Worm (Caenorhabditis elegans): ENCODE results near the gene ebax-1.

The ebax-1 gene

DNA sequence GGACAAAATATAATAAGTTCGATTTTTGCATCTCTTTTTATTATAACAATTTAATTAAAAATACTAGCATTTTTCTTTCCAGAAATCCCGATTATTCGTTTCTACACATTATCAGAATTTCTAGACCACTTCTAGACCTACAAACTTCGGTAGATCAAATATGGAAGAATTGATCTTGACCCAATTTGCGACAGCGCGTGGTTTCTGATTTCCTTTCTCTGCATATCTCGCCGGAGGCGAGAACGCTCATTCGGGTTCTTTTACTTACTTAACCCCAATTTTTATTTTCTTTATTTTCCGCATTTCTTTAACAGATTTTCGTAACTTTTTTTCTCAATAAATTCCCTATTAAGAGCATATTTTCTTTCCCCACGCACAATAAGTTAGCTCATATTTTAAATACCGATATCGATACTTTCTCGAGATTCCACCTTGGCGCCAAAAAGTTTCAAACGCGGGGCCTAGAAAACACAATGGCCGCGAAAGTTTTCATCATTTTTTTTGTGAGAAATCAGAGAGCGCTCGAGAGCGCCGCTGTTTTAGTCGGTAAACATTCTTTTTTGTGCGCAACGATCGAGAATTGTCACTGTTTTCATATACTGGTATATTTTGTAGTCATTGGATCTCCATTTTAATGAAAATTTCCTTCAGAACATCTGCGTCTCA lies 44.2 kb upstream of the ebax-1 start (continued):
- no peak for TF ChIP-seq ceh-44 (GFP tag; IDR thresholded peaks at IDR 0.05)

DNA sequence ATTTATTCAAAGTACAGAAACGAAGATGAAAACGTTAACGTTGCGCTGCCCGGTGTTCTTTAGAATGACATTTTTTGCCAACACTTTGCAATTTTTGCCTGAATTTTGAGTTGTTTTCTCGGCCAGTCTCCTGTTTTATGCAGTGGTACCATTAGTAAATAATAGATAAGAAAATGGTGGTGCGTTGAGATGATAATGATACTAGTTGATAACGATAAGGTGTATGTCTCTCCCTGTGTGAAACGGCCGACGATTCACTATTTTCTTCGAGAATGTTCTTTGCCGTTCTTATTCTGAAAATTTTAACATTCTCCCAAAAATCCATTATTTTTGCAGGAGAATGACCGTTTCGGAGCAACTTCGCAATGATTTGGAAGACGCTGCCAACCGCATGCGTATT lies 43.5 kb upstream of the ebax-1 start, which contains the start of gene tkt-1:
Gene tkt-1, plus strand, starts transcription at position 337 of the 400 bp plus-strand sequence.
- TF ChIP-seq hlh-30 (tag; optimal IDR thresholded peaks at IDR 0.05; ENCODE audit: insufficient read depth) (peak; percentile 21), nhr-48 (tag; optimal IDR thresholded peaks at IDR 0.05) (peak; percentile 25), php-3 (GFP tag; IDR thresholded peaks at IDR 0.05) (peak; percentile 19; the same call in 1 of the 2 replicates), nhr-77 (tag; optimal IDR thresholded peaks at IDR 0.05) (peak; percentile 25), Y48G9A.11 (GFP tag; IDR thresholded peaks at IDR 0.05) (no peak), daf-16 (GFP tag; optimal IDR thresholded peaks at IDR 0.05) (no peak), daf-16 (tag; optimal IDR thresholded peaks at IDR 0.05) (peak; percentile 94), lsy-2 (tag; optimal IDR thresholded peaks at IDR 0.05) (peak in 1 of 2 experiments; percentile 9), skn-1 (tag; optimal IDR thresholded peaks at IDR 0.05) (no peak), fos-1 (tag; optimal IDR thresholded peaks at IDR 0.05) (no peak), nhr-10 (tag; optimal IDR thresholded peaks at IDR 0.05) (peak; percentile 36), hlh-11 (tag; optimal IDR thresholded peaks at IDR 0.05) (peak; percentile 49), dmd-6 (GFP tag; IDR thresholded peaks at IDR 0.05) (peak; percentile 72), tag-97 (GFP tag; IDR thresholded peaks at IDR 0.05) (no peak), nhr-28 (tag; optimal IDR thresholded peaks at IDR 0.05) (peak; percentile 67), dve-1 (tag; optimal IDR thresholded peaks at IDR 0.05; ENCODE audit: insufficient read depth) (peak; percentile 52), ceh-20 (GFP tag; IDR thresholded peaks at IDR 0.05) (no peak), set-16 (GFP tag; IDR thresholded peaks at IDR 0.05) (no peak), T20F7.1 (GFP tag; optimal IDR thresholded peaks at IDR 0.05) (peak; percentile 14), dmd-9 (GFP tag; IDR thresholded peaks at IDR 0.05) (no peak), lin-13 (GFP tag; optimal IDR thresholded peaks at IDR 0.05) (peak; percentile 10), ces-1 (GFP tag; optimal IDR thresholded peaks at IDR 0.05) (no peak), zfp-2 (tag; optimal IDR thresholded peaks at IDR 0.05) (no peak), lin-38 (GFP tag; IDR thresholded peaks at IDR 0.05) (peak; percentile 23), mep-1 (tag; optimal IDR thresholded peaks at IDR 0.05) (peak; percentile 2), Y75B8A.6 (GFP tag; IDR thresholded peaks at IDR 0.05) (0 out of 2 replicates have a peak, but pooled peaks have one; percentile 41), lim-7 (GFP tag; IDR thresholded peaks at IDR 0.05) (no peak), tra-1 (GFP tag; IDR thresholded peaks at IDR 0.05) (0 out of 2 replicates have a peak, but pooled peaks have one; percentile 18), pqm-1 (tag; optimal IDR thresholded peaks at IDR 0.05) (peak; percentile 71), aly-2 (tag; optimal IDR thresholded peaks at IDR 0.05) (no peak), Y5F2A.4 (GFP tag; optimal IDR thresholded peaks at IDR 0.05) (no peak)

DNA sequence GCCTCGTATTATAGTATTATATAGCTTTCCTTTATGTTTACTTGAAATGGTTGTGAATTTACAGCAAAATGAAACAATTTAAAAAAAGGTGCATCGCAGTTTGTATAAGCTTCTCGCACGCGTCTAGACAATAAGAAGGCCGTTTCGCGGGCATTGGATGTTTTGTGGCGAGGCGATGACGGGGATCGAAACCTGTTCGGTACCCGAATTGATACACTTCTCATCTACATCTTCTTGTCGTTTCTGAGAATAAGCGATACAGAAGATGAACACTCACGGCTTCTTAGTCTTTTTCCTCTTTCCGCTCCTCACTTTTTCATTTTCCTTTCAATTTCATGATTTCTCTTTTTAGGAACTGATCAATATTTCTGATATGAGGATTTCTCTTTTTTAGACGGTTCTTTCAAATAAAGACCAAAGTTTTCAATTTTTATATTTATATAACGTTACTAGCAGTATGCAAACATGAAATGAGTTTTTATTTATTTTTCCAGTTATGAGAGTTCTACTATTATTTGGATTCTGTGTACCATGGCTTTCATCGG lies 41.0 kb upstream of the ebax-1 start, which contains the start of gene F01G10.10:
Gene F01G10.10, plus strand, starts transcription at position 495 of the 545 bp plus-strand sequence.
- TF ChIP-seq lir-3 (tag; optimal IDR thresholded peaks at IDR 0.05) (no peak), hlh-11 (tag; optimal IDR thresholded peaks at IDR 0.05) (peak; percentile 9), dve-1 (tag; optimal IDR thresholded peaks at IDR 0.05; ENCODE audit: insufficient read depth) (peak; percentile 6), aha-1 (tag) (peak; percentile 2), spr-1 (tag; optimal IDR thresholded peaks at IDR 0.05) (peak; percentile 5), zfp-3 (GFP tag; conservative IDR thresholded peaks at IDR 0.05) (peak; percentile 85; the same call in 1 of the 2 replicates), ceh-28 (tag; optimal IDR thresholded peaks at IDR 0.05) (no peak), php-3 (GFP tag; IDR thresholded peaks at IDR 0.05) (no peak), mep-1 (tag; optimal IDR thresholded peaks at IDR 0.05) (peak; percentile 40), cey-2 (tag; optimal IDR thresholded peaks at IDR 0.05; ENCODE audit: borderline replicate concordance, insufficient read depth) (no peak), mdl-1 (tag; optimal IDR thresholded peaks at IDR 0.05) (peak in 1 of 2 experiments; percentile 16), nhr-111 (GFP tag; optimal IDR thresholded peaks at IDR 0.05) (peak; percentile 13), mxl-3 (GFP tag; optimal IDR thresholded peaks at IDR 0.05) (peak; percentile 2), arid-1 (GFP tag; conservative IDR thresholded peaks at IDR 0.05) (0 out of 2 replicates have a peak, but pooled peaks have one; percentile 60), ctbp-1 (GFP tag; IDR thresholded peaks at IDR 0.05) (no peak), sdz-12 (GFP tag; optimal IDR thresholded peaks at IDR 0.05) (no peak), nhr-28 (tag; optimal IDR thresholded peaks at IDR 0.05) (peak; percentile 13), T26A8.4 (GFP tag; IDR thresholded peaks at IDR 0.05) (peak; percentile 36; the same call in 1 of the 2 replicates), pqm-1 (tag; optimal IDR thresholded peaks at IDR 0.05) (no peak), mes-2 (tag; optimal IDR thresholded peaks at IDR 0.05; ENCODE audit: poor library complexity, severe bottlenecking) (peak; percentile 33)

All from whole organism, L4 larva.